Worm (Caenorhabditis elegans): ENCODE data around the gene misc-1.

Gene misc-1

ce11 chrII:319459-319858, 33.0 kb downstream of the misc-1 start, which contains the start of gene far-7:
TSS of gene far-7 (plus strand) at chrII:319789.
- TF ChIP-seq tra-4 (tag; optimal IDR thresholded peaks at IDR 0.05) = no peak
- TF ChIP-seq hmg-4 (GFP tag; optimal IDR thresholded peaks at IDR 0.05) = no peak
- TF ChIP-seq hmbx-1 (tag; optimal IDR thresholded peaks at IDR 0.05) = no peak
- no peak for TF ChIP-seq ets-7 (tag; optimal IDR thresholded peaks at IDR 0.05)
- TF ChIP-seq pes-1 (GFP tag; IDR thresholded peaks at IDR 0.05) = no peak
- no peak for TF ChIP-seq hnd-1 (tag; optimal IDR thresholded peaks at IDR 0.05)
- TF ChIP-seq B0310.2 (tag; optimal IDR thresholded peaks at IDR 0.05) = no peak

DNA sequence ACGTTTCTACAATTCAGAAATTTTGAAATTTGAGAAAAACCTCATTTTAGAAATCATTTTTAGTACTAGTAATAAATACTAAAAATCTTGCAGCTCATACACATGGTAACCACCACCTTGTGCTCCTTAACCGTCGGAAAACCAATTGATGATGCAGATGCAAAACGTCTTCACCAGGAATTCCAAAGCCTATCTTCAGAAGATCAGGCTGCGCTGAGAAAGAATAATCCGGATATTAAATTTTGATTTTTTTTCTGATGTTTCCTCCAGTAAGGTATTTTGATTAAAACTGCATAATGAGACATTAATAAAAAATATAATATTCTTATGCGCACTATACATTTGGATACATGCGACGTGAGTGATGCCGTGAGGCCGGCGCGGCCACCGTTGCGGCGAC, 34.4 kb downstream of the misc-1 start:
- TF ChIP-seq hmg-4 (GFP tag; optimal IDR thresholded peaks at IDR 0.05) (no peak), hmbx-1 (tag; optimal IDR thresholded peaks at IDR 0.05) (no peak), scrt-1 (GFP tag; IDR thresholded peaks at IDR 0.05) (no peak), ets-7 (tag; optimal IDR thresholded peaks at IDR 0.05) (no peak), tbx-37 (GFP tag; conservative IDR thresholded peaks at IDR 0.05) (no peak), flt-1 (GFP tag; IDR thresholded peaks at IDR 0.05) (no peak), hnd-1 (tag; optimal IDR thresholded peaks at IDR 0.05) (no peak)

- TF ChIP-seq hmbx-1 (tag; optimal IDR thresholded peaks at IDR 0.05) (no peak), tbx-37 (GFP tag; conservative IDR thresholded peaks at IDR 0.05) (no peak), tbx-11 (GFP tag; IDR thresholded peaks at IDR 0.05) (no peak), aly-1 (tag; optimal IDR thresholded peaks at IDR 0.05) (no peak), sea-1 (GFP tag; conservative IDR thresholded peaks at IDR 0.05) (no peak), ceh-36 (tag; optimal IDR thresholded peaks at IDR 0.05) (no peak), scrt-1 (GFP tag; IDR thresholded peaks at IDR 0.05) (no peak), ceh-13 (GFP tag; optimal IDR thresholded peaks at IDR 0.05) (no peak), F13C5.2 (tag; optimal IDR thresholded peaks at IDR 0.05) (no peak), ama-1 (optimal IDR thresholded peaks at IDR 0.05) (no peak), pes-1 (GFP tag; IDR thresholded peaks at IDR 0.05) (no peak), hnd-1 (tag; optimal IDR thresholded peaks at IDR 0.05) (no peak), tra-4 (tag; optimal IDR thresholded peaks at IDR 0.05) (no peak), flt-1 (GFP tag; IDR thresholded peaks at IDR 0.05) (no peak), hmg-4 (GFP tag; optimal IDR thresholded peaks at IDR 0.05) (no peak), ets-7 (tag; optimal IDR thresholded peaks at IDR 0.05) (no peak), B0310.2 (tag; optimal IDR thresholded peaks at IDR 0.05) (no peak)
These were observed 34.8 kb downstream of the misc-1 start for ce11 chrII:321183-321582.

- TF ChIP-seq ama-1 (optimal IDR thresholded peaks at IDR 0.05) = no peak
- TF ChIP-seq hmg-4 (GFP tag; optimal IDR thresholded peaks at IDR 0.05) = peak; percentile 45
- no peak for TF ChIP-seq tbx-11 (GFP tag; IDR thresholded peaks at IDR 0.05)
These were observed 36.8 kb downstream of the misc-1 start, which contains the start of gene K01A2.10 for ce11 chrII:323048-323776. TSS of gene K01A2.10 (minus strand) at chrII:323098.

DNA sequence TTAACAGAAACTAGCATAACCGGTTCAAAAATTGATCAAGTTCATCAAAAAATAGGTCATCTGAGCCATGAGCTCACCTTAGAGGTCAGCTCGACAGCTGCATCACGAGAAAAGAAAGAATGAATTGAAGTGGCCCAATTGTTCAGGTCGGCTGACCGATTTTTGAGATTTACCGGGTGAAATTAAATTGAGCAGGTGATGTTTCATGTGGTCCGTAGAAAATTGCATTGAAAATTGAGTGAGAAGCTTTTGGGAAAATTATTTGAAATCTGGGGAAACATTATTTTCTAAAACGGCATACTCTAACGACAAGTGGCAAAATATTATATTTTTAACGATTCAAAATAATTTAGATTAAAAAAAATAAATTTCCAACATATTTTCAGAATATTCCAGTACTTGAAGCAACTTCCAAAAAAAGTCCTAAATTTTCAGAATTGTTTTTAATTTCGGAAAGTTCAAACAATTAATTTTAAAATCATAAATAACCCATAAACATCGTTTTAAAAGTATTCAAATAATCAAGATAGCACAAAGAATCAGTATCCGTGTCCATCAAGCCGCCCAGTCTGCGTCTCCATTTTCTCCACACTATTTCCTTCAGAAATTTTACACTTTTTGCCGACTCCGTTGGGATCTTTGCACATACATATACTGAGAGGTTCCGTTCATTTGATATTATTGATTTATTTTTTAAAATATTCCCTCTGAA, 39.4 kb downstream of the misc-1 start, which contains the start of gene sgcb-1:
TSS of gene sgcb-1 (plus strand) at position 662 of the 712 bp plus-strand sequence.
- TF ChIP-seq scrt-1 (GFP tag; IDR thresholded peaks at IDR 0.05) = no peak
- TF ChIP-seq hmg-4 (GFP tag; optimal IDR thresholded peaks at IDR 0.05) = no peak
- no peak for TF ChIP-seq ceh-13 (GFP tag; optimal IDR thresholded peaks at IDR 0.05)
- no peak for TF ChIP-seq B0310.2 (tag; optimal IDR thresholded peaks at IDR 0.05)

DNA sequence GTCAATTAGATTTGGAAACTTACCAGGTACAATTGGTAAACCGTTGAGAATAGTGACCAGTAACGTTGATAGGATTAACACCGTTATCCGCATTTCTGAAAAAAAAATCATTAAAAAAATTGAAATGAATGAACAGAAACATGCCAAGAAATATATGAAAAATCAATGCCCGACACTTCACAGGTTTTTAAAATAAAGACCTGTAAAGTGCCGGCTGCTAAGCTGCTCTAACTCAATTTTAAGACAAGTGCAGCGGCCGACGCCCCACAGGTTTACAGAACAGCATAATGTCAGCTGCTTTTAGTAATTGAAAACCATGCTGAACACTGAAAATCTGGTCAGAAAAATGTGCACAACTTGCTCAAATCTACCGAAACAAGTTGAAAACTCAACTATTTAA, 46.0 kb downstream of the misc-1 start, which contains the start of gene cbn-1:
TSS of gene cbn-1 (minus strand) at position 101 of the 400 bp plus-strand sequence.
- no peak for TF ChIP-seq ceh-36 (tag; optimal IDR thresholded peaks at IDR 0.05)
- no peak for TF ChIP-seq sea-1 (GFP tag; conservative IDR thresholded peaks at IDR 0.05)
- TF ChIP-seq pes-1 (GFP tag; IDR thresholded peaks at IDR 0.05) = no peak

DNA sequence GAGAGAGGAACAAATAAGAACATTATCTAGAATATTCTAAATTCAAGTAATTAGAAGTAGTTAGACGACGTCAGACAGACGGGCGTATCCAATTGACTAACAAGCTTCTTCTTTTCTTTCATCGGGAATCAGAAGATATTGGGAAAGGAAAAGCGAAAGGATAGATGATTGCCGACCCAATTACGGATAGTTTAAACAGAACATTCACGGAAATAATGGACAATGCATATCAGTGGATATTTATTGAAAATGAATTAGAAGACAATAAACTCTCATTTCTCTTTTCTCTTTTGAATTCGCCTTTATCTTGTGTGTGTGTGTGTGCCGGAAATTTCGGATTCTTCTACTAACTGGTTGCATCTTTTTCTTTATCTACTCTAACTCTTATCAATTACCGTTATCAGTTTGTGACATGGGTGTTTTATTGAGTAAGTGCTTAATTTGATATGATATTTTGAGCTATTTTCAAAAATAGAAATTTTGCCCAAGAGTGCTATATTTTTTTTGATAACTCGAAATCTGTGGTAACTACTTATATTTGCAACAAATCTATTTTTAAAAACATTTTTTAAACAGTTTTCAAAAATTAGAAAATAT, 47.5 kb downstream of the misc-1 start:
- TF ChIP-seq hmg-4 (GFP tag; optimal IDR thresholded peaks at IDR 0.05) = no peak
- TF ChIP-seq hmbx-1 (tag; optimal IDR thresholded peaks at IDR 0.05) = no peak
- no peak for TF ChIP-seq hnd-1 (tag; optimal IDR thresholded peaks at IDR 0.05)
- TF ChIP-seq aly-1 (tag; optimal IDR thresholded peaks at IDR 0.05) = no peak
- no peak for TF ChIP-seq tbx-37 (GFP tag; conservative IDR thresholded peaks at IDR 0.05)
- no peak for TF ChIP-seq B0310.2 (tag; optimal IDR thresholded peaks at IDR 0.05)
- no peak for TF ChIP-seq ceh-36 (tag; optimal IDR thresholded peaks at IDR 0.05)
- TF ChIP-seq tra-4 (tag; optimal IDR thresholded peaks at IDR 0.05) = no peak
- TF ChIP-seq tbx-11 (GFP tag; IDR thresholded peaks at IDR 0.05) = no peak
- TF ChIP-seq F13C5.2 (tag; optimal IDR thresholded peaks at IDR 0.05) = no peak
- no peak for TF ChIP-seq sea-1 (GFP tag; conservative IDR thresholded peaks at IDR 0.05)
- TF ChIP-seq scrt-1 (GFP tag; IDR thresholded peaks at IDR 0.05) = no peak
- no peak for TF ChIP-seq ama-1 (optimal IDR thresholded peaks at IDR 0.05)
- TF ChIP-seq ets-7 (tag; optimal IDR thresholded peaks at IDR 0.05) = no peak

ce11 chrII:334828-335227, 48.4 kb downstream of the misc-1 start:
- TF ChIP-seq flt-1 (GFP tag; IDR thresholded peaks at IDR 0.05) (no peak), F13C5.2 (tag; optimal IDR thresholded peaks at IDR 0.05) (no peak), ceh-13 (GFP tag; optimal IDR thresholded peaks at IDR 0.05) (no peak), tra-4 (tag; optimal IDR thresholded peaks at IDR 0.05) (no peak), tbx-37 (GFP tag; conservative IDR thresholded peaks at IDR 0.05) (no peak), scrt-1 (GFP tag; IDR thresholded peaks at IDR 0.05) (no peak), B0310.2 (tag; optimal IDR thresholded peaks at IDR 0.05) (no peak), hmg-4 (GFP tag; optimal IDR thresholded peaks at IDR 0.05) (no peak), hmbx-1 (tag; optimal IDR thresholded peaks at IDR 0.05) (no peak), aly-1 (tag; optimal IDR thresholded peaks at IDR 0.05) (no peak), ets-7 (tag; optimal IDR thresholded peaks at IDR 0.05) (no peak), sea-1 (GFP tag; conservative IDR thresholded peaks at IDR 0.05) (no peak), pes-1 (GFP tag; IDR thresholded peaks at IDR 0.05) (no peak), ama-1 (optimal IDR thresholded peaks at IDR 0.05) (no peak), ceh-36 (tag; optimal IDR thresholded peaks at IDR 0.05) (no peak), hnd-1 (tag; optimal IDR thresholded peaks at IDR 0.05) (no peak), tbx-11 (GFP tag; IDR thresholded peaks at IDR 0.05) (no peak)
